Worm (Caenorhabditis elegans) whole organism, L4 larva: Measurements from ENCODE around the gene flor-1.

Source experiments
- lin-15B ChIP-seq: fragments of 150-350 bp; sonication (generic microtip); optimal IDR thresholded peaks from 3 replicates; lab custom pipeline; 2014; ENCODE audit warnings: missing biosample characterization, missing genetic modification characterization
- madf-9 ChIP-seq: fragments of 200-800 bp; sonication (Bioruptor generic); conservative IDR thresholded peaks from 2 replicates; pipeline ENCODE4 v1.3.6; 2022; ENCODE audit warnings: missing genetic modification reagents, missing genetic modification characterization, missing compliant biosample characterization
- nhr-10 ChIP-seq: fragments of 150-350 bp; optimal IDR thresholded peaks from 2 replicates; lab custom pipeline; 2014; ENCODE audit warnings: missing biosample characterization, missing genetic modification characterization
- skn-1 ChIP-seq: fragments of 150-350 bp; optimal IDR thresholded peaks from 2 replicates; lab custom pipeline; 2014; ENCODE audit warnings: missing biosample characterization, missing genetic modification characterization

- TF ChIP-seq skn-1 (no peak), madf-9 (GFP tag; lab: Robert Waterston, UW) (no peak), lin-15B (tag; lab: Kevin White, UChicago) (no peak), nhr-10 (no peak)
Measured at ce11 chrV:15143798-15144197, 24.4 kb upstream of the flor-1 start, which contains the start of gene K08F9.4.
